Worm (Caenorhabditis elegans): Measurements from ENCODE around the gene gnrr-6.

Gene gnrr-6

ce11 chrX:11206953-11207352 is 28.3 kb downstream of the gnrr-6 start, which contains the start of gene hst-2:
Gene hst-2 (minus strand): TSS chrX:11207155.
- TF ChIP-seq unc-62 (GFP tag; optimal IDR thresholded peaks at IDR 0.05), result no peak

ce11 chrX:11208788-11209187 is 30.1 kb downstream of the gnrr-6 start, which contains the start of gene C34F6.5:
Gene C34F6.5 (minus strand): TSS chrX:11208888.
- TF ChIP-seq unc-62 (GFP tag; optimal IDR thresholded peaks at IDR 0.05), result no peak

ce11 chrX:11210417-11210816 is 31.7 kb downstream of the gnrr-6 start:
- TF ChIP-seq unc-62 (GFP tag; optimal IDR thresholded peaks at IDR 0.05), result no peak

- no peak for TF ChIP-seq unc-62 (GFP tag; optimal IDR thresholded peaks at IDR 0.05)
Measured at ce11 chrX:11211360-11211759, 32.7 kb downstream of the gnrr-6 start.

- no peak for TF ChIP-seq unc-62 (GFP tag; optimal IDR thresholded peaks at IDR 0.05)
Measured at ce11 chrX:11215420-11216050, 36.8 kb downstream of the gnrr-6 start, which contains the start of the genes C34F6.7 and idh-2. Gene C34F6.7 (minus strand): TSS chrX:11215470. Gene idh-2 (plus strand): TSS chrX:11216000.

ce11 chrX:11222597-11223218 is 44.0 kb downstream of the gnrr-6 start, which contains the start of gene C34F6.9:
Gene C34F6.9 (minus strand): TSS chrX:11222647.
- TF ChIP-seq unc-62 (GFP tag; optimal IDR thresholded peaks at IDR 0.05), result no peak

ce11 chrX:11226595-11226994 is 47.9 kb downstream of the gnrr-6 start, which contains the start of gene C34F6.12:
Gene C34F6.12 (minus strand): TSS chrX:11226695.
- TF ChIP-seq unc-62 (GFP tag; optimal IDR thresholded peaks at IDR 0.05), result no peak

Data from whole organism, dauer.